Worm (Caenorhabditis elegans): ENCODE results near the gene irld-1.

DNA sequence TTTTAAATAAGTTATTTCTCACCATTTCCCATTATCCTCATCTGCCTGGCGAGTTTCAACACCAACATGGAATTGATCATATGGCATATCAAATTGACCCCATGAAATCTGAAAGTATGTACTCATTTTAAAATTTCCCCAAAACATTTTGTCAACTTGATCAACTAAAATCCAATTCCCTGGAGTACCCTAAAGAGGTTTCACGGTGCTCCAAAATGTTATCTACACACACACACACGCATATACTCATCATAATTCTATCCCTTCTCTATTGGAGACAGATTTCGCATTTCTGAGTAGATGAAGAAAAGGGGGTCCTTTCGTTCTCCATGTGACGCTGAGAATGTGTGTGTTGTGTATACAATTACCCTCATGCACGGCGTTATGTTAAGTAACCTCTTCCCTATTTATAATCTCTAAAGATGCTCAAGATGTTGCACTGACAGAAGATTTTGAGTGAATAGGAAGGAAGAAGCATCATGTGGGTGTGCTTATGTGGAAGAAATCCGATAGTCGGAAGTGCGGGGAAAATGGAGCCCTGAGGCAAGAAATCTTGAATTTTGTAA, 19.6 kb downstream of the irld-1 start:
- TF ChIP-seq lin-39 (tag; optimal IDR thresholded peaks at IDR 0.05) (no peak), unc-62 (GFP tag; optimal IDR thresholded peaks at IDR 0.05) (no peak), dpl-1 (GFP tag; optimal IDR thresholded peaks at IDR 0.05) (no peak), efl-1 (optimal IDR thresholded peaks at IDR 0.05) (no peak), efl-1 (GFP tag; optimal IDR thresholded peaks at IDR 0.05 in 1 of 2) (no peak), elt-3 (tag; optimal IDR thresholded peaks at IDR 0.05) (no peak), nhr-28 (tag; optimal IDR thresholded peaks at IDR 0.05) (no peak), nhr-237 (tag; optimal IDR thresholded peaks at IDR 0.05) (no peak), nhr-19 (GFP tag; conservative IDR thresholded peaks at IDR 0.05) (no peak), mdl-1 (tag; optimal IDR thresholded peaks at IDR 0.05) (no peak), jun-1 (tag; optimal IDR thresholded peaks at IDR 0.05) (no peak), tlp-1 (tag; optimal IDR thresholded peaks at IDR 0.05) (no peak), blmp-1 (tag; optimal IDR thresholded peaks at IDR 0.05) (no peak), lin-15B (tag; optimal IDR thresholded peaks at IDR 0.05) (no peak), aha-1 (tag; optimal IDR thresholded peaks at IDR 0.05) (no peak)
